Fruit fly (Drosophila melanogaster): Measurements from ENCODE around the gene CG7362.
A peak's percentile ranks its signal among the peaks of the same experiment; 100 is the strongest.

The CG7362 gene

DNA sequence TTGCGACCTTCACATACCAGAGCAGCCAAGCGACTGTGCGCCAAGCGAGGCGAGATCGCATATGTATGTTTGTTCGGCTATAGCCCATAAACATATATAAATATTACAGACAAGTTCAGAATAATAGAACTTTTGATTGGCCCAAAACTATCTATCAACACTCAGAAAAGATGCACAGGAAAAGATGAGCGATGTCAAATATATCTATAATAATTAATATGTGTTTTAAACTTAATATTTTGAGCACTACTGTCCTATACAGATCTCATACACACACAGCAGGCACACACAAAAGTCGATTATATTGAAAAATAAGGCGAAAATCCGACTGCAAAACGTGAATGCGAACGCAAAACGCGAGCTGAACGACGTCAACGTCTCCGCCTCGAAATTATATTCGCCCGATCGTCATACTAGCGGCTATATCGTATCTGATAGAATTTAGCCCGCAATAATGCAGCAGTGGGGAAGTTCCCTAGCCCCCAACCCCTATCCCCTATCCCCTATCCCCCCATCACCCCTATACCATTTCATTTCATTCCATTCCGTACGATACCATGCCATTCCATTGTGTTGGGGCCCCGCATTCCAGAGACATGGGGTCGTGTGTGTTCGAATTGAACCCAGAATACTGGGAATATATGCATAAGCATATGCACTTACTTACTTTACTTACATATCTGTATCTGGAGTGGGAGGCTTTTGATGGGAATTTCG lies 42.7 kb downstream of the CG7362 start:
- no peak for TF ChIP-seq noc (tag; optimal IDR thresholded peaks at IDR 0.05)

DNA sequence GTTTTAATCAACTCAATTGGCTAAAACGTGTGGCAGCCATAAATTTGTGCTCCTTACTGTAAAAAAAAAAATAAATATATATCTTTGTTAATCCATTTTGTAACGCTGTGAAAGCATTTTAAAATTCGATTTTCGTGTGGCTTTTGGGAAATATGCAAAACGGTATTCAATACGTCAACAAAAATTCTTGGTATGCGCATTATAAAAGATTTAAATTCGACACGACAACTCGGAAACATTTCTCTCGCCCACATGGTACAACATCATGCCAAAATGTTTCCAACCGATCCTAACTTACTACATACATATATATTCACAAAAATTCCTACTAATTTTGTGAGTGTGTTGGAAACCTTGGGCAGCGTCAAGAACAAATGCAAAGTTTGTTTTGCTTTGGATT lies 43.6 kb downstream of the CG7362 start:
- TF ChIP-seq noc (tag; optimal IDR thresholded peaks at IDR 0.05), result no peak

DNA sequence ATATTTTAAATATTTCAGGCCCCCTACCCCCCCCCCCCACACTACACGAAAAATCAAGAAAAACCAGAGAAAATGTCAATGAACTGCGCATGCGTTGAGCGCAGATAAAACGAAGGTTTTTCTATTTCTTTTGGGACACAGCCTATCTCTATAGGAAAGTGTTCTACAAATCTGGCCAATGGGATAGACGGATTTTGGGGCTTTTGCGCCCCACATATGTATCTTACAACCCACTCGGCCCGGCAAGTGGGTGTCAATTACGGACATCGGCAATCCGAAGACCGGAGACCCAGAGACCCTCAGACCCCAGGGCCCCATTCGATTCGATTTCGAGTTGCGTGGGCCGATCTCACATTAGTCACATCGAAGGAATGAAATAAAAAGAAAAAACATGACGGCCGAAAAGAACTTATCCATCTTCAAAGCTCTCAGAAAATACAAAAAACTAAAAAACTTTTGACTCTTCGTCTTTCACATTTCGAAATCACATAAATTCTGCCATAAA lies 44.7 kb downstream of the CG7362 start:
- no peak for TF ChIP-seq noc (tag; optimal IDR thresholded peaks at IDR 0.05)

DNA sequence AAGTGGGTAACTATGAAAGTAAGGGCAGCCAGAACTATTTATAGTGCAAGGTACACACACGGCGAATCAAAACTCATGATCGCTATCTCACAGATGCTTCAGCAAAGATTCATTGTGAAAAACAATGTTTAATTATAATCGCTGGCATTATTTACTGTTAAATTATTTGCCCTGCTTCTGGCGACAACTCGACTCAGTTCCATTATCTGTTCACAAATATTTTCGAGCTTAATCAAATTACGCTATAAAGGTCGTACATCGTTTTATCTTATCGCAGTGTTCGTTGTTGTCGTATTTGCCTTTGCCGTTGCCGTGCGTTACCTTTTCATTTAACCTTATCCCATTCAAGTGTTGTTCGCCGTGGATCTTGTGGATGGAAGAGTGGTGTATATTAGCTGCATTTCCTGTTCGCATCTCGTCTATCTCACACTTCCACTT lies 45.3 kb downstream of the CG7362 start:
- TF ChIP-seq noc (tag; optimal IDR thresholded peaks at IDR 0.05), result peak; percentile 37

DNA sequence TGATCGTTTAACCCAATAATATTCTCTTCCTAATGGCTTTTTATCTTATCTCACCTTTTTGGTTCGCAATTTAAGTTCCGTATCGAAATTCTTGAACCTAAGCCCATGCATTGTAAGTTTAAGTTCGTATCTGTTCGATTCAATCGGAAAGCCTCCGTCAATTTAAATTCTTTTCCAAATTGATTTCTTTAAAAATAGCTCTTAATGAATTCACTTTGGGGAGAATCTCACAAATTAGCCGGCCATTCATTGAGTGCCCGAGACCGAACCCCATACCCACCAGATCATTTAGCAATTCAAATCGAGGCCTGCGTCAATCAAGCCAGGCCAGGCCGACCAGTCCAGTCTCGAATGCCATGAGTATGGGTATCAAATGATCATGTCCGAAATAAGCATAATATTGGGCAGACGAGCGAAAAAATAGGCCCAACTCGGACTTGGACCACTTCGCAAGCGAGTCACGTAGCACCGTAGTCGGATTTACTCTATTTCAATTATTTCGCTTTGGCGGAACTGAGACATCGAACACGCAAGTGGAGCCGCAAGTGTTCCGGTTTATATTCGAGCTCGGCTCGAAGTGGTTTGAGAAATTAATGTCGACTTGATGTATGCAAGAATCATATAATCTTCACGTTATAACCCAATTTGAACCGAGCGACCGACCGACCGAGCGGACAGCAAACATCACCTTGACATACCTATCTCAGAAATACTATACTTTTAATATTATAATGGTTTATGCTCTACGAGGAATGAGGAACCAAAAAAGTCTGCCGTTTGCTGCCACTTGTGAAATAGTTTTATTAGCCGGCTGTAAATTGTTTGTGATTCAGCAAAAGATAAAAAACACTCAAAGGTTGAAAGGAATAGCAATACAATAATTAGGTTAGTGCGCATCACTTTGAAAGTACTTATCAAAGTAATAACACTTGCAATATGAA lies 46.3 kb downstream of the CG7362 start:
- TF ChIP-seq noc (tag; optimal IDR thresholded peaks at IDR 0.05), result no peak

DNA sequence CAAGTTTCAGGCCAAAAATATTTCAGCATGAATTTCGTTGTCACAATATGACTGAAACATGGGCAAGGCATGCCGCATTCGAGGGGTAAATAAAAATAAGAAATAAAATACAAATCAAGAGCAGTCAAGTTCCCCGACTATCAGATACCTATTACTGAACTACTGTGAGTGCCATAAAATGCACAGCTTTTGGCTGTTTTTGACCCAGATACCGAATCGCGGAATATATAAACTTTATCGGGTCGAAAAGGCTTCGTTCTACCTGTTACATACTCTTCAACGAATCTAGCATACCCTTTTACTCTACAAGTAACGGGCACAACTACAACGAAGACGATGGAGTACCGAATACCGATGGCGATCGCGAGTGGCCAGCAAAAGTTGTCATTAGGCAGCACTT lies 47.4 kb downstream of the CG7362 start:
- TF ChIP-seq noc (tag; optimal IDR thresholded peaks at IDR 0.05), result peak; percentile 68

DNA sequence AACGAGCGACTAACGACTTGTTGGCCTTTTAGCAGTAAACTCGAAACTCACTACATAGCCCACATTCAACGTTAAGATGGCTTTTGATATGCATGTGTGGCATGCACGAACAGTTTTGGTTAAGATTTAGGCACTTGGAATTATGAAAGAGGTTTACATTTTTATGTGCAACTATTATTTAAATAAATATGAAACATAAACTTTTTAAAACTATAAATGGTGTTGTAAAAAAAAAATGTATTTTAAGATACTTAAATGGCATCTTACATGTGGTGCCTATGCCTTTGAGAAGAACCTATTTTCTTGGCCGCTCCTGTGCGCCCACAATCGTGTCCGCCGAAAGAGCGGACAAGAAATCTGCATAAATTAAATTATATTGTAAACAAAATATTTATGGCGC lies 47.9 kb downstream of the CG7362 start:
- TF ChIP-seq noc (tag; optimal IDR thresholded peaks at IDR 0.05), result no peak

DNA sequence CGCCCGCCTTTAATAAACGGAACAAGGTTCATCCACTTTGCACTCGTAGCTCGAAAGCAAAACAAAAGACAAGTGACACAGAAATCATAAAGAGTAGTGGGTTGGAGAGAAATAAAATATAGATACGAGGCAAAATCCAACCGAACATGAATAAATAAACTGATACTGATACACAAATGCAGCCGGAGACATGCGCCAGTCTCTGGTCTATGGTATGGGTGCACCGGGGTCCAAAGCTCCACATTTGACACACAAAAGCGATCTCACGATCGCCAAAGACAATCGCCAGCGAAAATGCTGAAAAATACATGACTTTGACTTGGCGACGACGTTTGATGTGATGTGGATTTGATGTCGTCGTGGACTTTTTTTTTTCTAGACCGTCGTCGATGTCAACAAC lies 49.0 kb downstream of the CG7362 start:
- no peak for TF ChIP-seq noc (tag; optimal IDR thresholded peaks at IDR 0.05)

DNA sequence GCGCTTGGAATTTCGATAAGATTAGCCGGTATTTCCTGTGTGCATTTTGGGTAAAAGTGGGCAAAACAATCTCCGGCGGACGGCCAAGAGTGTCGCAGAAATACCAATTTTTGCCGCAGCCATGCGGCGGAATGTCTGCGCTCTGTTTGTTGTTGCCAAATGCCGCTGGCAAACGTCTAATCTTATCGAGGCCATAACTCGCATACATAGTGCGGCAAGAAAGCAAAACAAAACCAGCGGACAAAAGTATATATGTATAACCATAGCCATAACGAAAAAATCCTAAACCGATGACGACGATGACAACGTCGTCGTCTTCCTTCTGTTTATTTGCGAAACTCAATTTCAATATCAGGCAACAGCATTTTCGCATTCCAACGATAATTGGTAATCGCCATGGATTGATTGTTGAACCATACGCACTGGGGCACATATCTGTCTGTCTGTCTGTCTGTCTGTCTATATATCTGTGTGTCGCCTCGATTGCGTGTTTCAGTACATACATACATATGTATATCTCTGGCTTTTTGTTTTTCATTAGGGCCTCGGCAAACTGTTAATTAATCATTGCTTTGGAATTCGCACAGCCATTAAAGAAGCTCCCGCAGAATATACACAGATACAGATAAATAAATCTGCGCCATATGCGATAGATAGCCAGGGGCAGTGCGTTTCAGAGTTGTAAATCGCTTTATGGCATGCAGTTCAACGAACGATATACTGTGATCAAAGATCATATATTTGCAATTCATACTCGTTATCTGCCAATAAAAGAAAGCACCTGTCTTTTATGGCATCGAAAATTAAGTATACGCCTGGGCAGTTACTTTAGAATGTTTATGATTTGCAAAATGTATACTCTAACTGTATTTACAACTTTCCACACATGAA lies 50.7 kb downstream of the CG7362 start:
- TF ChIP-seq noc (tag; optimal IDR thresholded peaks at IDR 0.05), result peak; percentile 65
